Fruit fly (Drosophila melanogaster): Measurements from ENCODE around the gene mat.
"Not testable (repeated sequence)": the region's sequence is repeated elsewhere in the genome, so short reads cannot be mapped to it uniquely, and the experiment has no call there.

Gene mat

DNA sequence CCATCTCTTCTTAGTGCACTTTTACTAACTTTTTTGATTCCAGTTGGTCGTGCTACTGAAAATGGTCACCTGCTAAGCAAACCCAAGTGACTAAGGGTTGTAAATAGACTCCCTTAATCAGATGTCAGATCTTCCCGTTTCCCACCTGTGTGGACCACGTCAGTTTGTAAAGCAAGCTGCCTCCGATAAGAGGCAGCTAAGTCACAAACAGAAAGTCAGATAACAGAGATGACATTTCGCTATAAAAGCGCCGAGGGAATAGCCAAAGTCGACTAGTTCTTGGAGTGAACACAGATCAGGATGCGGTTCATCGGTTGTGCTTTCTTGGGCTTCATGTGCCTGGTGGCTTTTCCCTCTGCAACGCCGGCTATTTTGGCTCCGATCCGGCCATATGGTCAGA is at the start of gene mat:
mat (plus strand) TSS at position 301 of the 400 bp plus-strand sequence.
- TF ChIP-seq ttk (optimal IDR thresholded peaks at IDR 0.05): no peak
- TF ChIP-seq Myc (optimal IDR thresholded peaks at IDR 0.05): no peak
- TF ChIP-seq h (optimal IDR thresholded peaks at IDR 0.05): no peak
- no peak for TF ChIP-seq insv (optimal IDR thresholded peaks at IDR 0.05)
- TF ChIP-seq Sin3A (optimal IDR thresholded peaks at IDR 0.05): no peak
- TF ChIP-seq psq (optimal IDR thresholded peaks at IDR 0.05): no peak

DNA sequence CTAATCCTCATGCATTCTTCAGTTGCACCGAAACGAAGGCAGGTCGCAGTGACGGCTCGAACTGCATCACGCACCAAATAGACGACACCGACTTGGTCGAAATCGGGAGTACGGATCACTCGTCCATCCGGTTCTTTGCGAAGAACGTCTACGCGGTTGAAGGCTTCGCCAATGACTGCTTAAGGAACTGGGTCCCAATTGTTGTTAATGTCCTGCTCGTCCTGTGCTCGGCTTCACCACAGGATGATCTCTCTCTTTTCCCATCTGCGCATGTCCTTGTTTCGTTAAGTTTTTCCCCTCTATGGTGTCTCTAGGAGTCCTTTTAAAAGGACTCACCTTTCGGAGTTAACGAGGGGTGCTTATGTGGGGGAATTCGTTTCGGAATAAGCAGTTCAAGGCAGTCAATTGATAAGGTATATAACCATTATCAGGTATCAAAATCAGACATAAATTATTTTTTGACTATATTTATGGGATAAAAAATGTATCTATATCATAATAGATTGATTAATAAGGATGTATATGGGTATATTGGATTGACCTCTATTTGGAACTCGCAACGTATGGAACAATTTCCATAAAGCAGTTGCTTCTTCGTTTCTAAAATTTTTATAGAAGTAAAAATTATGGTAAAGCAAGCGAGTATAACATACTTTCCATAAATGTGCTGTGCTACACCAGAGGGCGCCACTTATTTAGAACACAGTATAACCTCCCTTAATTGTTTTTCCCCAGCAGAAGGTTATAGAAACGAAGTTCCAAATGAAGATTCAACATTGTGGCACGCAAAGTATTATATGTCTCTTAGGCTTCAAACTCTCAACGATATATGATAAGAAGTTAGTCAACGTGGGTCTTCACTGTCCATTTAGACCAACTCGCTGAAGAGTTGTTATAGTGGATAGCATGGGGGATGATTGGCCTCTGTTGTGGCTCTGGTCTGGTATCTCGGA is 45.4 kb upstream of the mat start, which contains the start of gene dpr20:
dpr20 (minus strand) TSS at position 186 of the 953 bp plus-strand sequence.
- no peak for TF ChIP-seq h (optimal IDR thresholded peaks at IDR 0.05)
- TF ChIP-seq Myc (optimal IDR thresholded peaks at IDR 0.05): no peak
- no peak for TF ChIP-seq psq (optimal IDR thresholded peaks at IDR 0.05)
- no peak for TF ChIP-seq insv (optimal IDR thresholded peaks at IDR 0.05)
- TF ChIP-seq Sin3A (optimal IDR thresholded peaks at IDR 0.05): no peak
- TF ChIP-seq ttk (optimal IDR thresholded peaks at IDR 0.05): no peak

DNA sequence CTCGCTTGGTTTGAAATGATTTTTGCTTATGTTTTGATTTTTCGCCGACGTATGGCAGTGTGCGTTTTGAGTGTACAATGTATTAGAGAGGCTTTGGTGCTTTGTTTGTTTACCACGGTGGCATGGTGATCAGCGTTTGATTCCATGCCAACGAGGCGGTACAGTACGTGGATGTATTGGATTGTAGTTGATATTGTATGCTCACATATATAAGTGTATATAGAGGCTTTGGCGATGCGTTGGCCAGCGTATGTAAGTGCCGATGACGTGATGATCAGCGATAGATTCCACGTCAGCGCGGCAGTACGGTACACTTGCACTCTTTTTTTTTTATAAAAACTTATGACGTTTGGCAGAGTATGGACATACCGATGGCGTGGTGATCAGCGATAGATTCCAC is 37.6 kb upstream of the mat start, which contains the start of gene CG12502:
CG12502 (plus strand) TSS at position 301 of the 400 bp plus-strand sequence.
- not testable (repeated sequence) for TF ChIP-seq Myc, h, insv (optimal IDR thresholded peaks at IDR 0.05)

DNA sequence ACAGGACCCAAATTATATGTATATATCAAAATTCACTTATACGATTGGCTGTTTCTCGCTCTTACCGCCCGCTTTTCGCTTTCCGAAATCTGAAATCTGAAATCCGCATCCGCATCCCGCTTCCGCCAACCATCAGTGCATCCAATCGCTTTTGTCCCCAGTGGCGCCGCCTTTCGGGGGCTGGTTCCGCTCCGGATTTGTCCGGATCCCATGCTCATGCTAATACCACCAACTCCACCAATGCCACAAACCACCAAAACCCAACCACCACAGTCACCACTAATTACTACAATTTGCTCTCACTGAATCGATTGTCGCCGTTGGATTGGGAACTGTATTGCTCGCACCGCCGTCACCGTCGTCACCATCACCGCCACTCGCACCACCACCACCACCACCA is 33.9 kb upstream of the mat start:
- TF ChIP-seq Myc (optimal IDR thresholded peaks at IDR 0.05) (no peak), h (optimal IDR thresholded peaks at IDR 0.05) (no peak), ttk (optimal IDR thresholded peaks at IDR 0.05) (no peak), psq (optimal IDR thresholded peaks at IDR 0.05) (no peak), insv (optimal IDR thresholded peaks at IDR 0.05) (no peak), Sin3A (optimal IDR thresholded peaks at IDR 0.05) (no peak)

DNA sequence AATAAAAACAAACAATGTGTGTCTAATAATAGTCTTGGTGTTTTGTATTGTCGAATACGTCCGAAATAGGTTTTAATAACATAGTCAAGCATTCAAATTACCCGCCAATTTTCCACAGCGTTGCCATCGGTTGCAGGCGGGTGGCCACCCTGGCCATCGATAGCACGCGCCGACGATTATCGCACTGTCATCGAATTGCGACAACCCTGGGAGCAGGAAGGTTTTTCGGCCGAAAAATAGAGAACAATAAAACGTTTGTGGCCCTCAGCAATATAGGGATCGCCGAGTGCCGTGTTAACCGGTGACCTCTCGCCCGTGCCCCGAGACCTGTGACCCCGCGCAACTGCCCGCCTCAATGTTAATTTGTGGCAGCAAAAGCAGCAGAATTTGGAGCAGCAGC is 31.0 kb upstream of the mat start, which contains the start of gene Usp10:
Usp10 (plus strand) TSS at position 187 of the 400 bp plus-strand sequence.
- no peak for TF ChIP-seq psq (optimal IDR thresholded peaks at IDR 0.05)
- no peak for TF ChIP-seq Myc (optimal IDR thresholded peaks at IDR 0.05)
- no peak for TF ChIP-seq ttk (optimal IDR thresholded peaks at IDR 0.05)
- TF ChIP-seq insv (optimal IDR thresholded peaks at IDR 0.05): no peak
- TF ChIP-seq h (optimal IDR thresholded peaks at IDR 0.05): no peak
- TF ChIP-seq Sin3A (optimal IDR thresholded peaks at IDR 0.05): no peak

DNA sequence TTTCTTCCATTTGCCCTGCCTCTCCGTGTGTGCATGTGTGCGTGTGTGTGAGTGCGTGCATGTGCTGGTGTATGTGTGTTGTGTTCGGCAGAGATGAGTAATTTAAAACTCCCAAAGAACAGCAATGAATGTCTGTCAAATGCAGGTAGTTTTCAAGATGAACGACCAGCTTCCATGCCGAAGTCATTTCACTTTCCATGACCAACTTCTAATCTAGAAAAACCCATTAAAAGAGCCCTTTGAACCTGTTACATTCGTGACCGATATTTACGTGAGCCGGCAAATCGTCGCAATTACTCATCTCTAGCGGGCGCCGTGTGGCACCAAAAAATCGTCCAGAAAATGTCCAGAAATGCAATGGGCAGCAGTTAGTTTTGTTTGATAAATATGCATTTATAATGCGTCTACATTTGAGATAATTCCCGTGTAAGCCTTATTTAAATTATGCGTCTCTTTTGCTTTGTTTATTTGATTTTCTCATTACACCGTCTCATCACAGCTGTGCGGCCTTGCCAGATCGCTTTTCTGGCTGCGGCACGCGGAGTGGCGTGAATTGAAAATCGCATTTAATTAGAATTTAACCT is 30.2 kb upstream of the mat start:
- no peak for TF ChIP-seq Sin3A (optimal IDR thresholded peaks at IDR 0.05)
- TF ChIP-seq ttk (optimal IDR thresholded peaks at IDR 0.05): no peak
- no peak for TF ChIP-seq Myc (optimal IDR thresholded peaks at IDR 0.05)
- TF ChIP-seq insv (optimal IDR thresholded peaks at IDR 0.05): no peak
- no peak for TF ChIP-seq psq (optimal IDR thresholded peaks at IDR 0.05)
- TF ChIP-seq h (optimal IDR thresholded peaks at IDR 0.05): no peak

DNA sequence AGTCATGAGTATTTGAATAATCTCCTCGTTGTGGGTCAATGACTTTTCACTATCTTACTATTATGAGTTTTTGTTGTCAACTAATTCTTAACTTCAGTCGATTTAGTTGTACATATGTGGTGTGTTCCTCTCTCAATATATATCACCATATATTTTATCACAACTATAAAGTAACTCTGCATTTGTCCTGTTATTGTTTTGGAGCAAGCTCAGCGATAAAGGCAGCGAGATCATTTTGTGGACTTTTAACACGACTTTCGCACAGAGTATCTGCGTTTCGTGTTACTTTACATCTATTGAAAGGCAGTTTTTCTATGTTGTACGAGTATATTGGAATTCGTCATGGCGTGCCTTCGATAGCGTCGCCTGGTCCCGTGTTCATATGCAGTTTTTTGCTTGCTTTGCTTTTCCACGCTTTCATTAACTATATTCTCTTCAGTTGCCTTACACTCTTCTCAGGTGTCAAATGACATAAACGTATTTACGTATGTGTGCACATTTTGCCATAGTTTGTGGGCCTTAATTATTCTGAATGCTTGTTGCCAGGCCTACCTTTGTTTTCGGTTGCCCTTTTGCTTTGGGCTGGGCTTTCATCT is 27.2 kb upstream of the mat start:
- TF ChIP-seq Sin3A (optimal IDR thresholded peaks at IDR 0.05) (no peak), psq (optimal IDR thresholded peaks at IDR 0.05) (no peak), Myc (optimal IDR thresholded peaks at IDR 0.05) (no peak), insv (optimal IDR thresholded peaks at IDR 0.05) (no peak)

DNA sequence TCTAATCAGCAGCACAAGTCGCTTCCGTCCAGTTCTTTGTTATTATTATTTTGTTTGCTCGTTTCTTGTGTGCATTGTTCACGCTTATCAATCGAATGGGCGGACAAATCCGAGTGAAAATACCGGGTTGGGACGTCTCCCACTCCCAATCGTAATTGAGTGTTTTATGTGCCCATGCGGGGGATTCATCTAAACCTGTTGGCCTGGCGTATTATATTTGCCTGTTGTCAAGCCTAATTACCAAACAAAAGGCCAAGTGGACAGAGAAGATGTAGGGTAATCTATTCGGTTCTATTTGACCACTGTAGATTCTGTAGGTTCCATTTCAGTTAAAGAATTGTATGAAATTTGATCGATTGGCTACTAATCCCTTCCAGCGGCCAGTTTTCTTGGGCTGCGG is 26.6 kb upstream of the mat start:
- TF ChIP-seq psq (optimal IDR thresholded peaks at IDR 0.05) (no peak), Myc (optimal IDR thresholded peaks at IDR 0.05) (no peak), insv (optimal IDR thresholded peaks at IDR 0.05) (no peak), ttk (optimal IDR thresholded peaks at IDR 0.05) (no peak), Sin3A (optimal IDR thresholded peaks at IDR 0.05) (no peak), h (optimal IDR thresholded peaks at IDR 0.05) (no peak)

DNA sequence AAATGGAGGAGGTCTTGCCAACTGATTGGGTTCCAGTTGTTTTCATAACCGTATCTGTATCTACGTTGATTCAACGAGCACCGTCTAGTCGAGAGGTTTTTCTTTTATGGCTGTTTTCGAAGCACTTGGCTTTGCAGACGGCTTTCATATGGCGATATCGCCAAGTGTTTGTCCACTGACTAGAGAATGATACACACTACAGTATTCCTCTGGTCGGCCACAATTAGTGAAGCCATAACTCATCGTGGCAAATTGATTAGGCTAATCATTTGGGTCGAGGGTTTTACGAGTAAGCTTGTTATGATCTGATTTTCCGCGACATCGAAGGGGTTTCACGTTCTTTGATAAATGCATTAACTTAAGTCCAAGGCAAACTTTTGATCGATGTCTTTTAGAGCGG is 26.0 kb upstream of the mat start:
- TF ChIP-seq Myc (optimal IDR thresholded peaks at IDR 0.05): no peak
- TF ChIP-seq psq (optimal IDR thresholded peaks at IDR 0.05): no peak
- TF ChIP-seq insv (optimal IDR thresholded peaks at IDR 0.05): no peak
- no peak for TF ChIP-seq h (optimal IDR thresholded peaks at IDR 0.05)
- no peak for TF ChIP-seq ttk (optimal IDR thresholded peaks at IDR 0.05)
- no peak for TF ChIP-seq Sin3A (optimal IDR thresholded peaks at IDR 0.05)

DNA sequence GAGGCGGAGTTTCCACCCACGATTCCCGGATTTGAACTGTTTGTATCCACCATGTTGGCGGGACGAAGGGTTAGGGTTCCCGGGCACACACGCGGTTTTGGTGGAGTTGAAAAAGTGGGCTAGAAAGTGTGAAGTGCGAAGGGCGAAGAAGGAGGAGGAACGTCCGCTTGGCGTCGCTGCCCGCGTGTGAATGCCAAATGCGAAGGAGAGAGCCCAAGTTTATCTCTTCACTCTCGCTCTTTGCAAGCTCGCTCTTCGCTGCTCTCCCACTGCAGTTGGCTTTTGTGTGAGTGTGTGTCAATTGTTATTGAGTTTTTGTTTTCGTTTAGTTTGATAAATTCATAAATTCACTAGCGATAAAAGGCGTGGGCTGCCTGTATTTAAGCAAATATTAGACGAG is 21.8 kb upstream of the mat start:
- no peak for TF ChIP-seq Myc (optimal IDR thresholded peaks at IDR 0.05)
- TF ChIP-seq Sin3A (optimal IDR thresholded peaks at IDR 0.05): no peak
- TF ChIP-seq h (optimal IDR thresholded peaks at IDR 0.05): no peak
- no peak for TF ChIP-seq ttk (optimal IDR thresholded peaks at IDR 0.05)
- TF ChIP-seq psq (optimal IDR thresholded peaks at IDR 0.05): no peak
- TF ChIP-seq insv (optimal IDR thresholded peaks at IDR 0.05): no peak

DNA sequence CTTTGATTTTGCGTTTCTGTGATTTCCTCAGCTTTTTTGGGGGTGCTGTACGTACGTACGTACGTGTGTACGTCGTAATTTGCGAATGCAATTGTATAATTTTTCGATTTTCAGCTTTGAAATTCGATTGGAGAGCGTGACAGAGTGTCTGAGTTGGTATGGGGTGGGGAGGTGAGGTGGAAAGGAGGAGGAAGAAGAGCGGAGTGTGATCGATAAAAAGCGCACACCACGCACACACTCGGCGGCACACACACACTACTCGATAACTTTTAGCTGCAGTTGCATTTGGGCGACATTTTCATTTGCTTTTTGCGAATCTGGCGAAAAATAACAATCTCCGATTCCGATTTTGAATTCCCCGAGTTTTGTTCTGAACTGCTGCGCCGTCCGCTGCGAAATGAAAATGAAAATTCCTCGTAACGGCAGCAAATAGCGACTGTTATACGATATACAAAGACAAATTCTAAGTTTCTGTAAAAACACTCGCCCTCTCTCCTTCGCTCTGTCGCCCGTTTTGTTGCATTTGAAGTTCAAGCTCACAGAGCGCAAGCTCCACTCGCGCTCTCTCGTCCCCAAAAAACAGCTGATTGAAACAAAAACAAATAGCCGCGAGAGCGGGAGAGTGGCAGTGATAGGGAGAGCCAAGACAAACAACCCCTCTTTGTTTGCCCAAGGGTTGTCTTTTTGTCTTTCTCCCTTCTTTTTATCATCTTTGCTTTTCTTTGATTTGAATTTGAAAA is 21.0 kb upstream of the mat start, which contains the start of gene CG13907:
CG13907 (minus strand) TSS at position 518 of the 740 bp plus-strand sequence.
- TF ChIP-seq h (optimal IDR thresholded peaks at IDR 0.05): no peak
- TF ChIP-seq Myc (optimal IDR thresholded peaks at IDR 0.05): no peak
- TF ChIP-seq insv (optimal IDR thresholded peaks at IDR 0.05): no peak
- no peak for TF ChIP-seq psq (optimal IDR thresholded peaks at IDR 0.05)
- no peak for TF ChIP-seq Sin3A (optimal IDR thresholded peaks at IDR 0.05)
- no peak for TF ChIP-seq ttk (optimal IDR thresholded peaks at IDR 0.05)

All from Kc167 (cell line).